Worm (Caenorhabditis elegans): Measurements from ENCODE around the gene str-32.

str-32 gene

DNA sequence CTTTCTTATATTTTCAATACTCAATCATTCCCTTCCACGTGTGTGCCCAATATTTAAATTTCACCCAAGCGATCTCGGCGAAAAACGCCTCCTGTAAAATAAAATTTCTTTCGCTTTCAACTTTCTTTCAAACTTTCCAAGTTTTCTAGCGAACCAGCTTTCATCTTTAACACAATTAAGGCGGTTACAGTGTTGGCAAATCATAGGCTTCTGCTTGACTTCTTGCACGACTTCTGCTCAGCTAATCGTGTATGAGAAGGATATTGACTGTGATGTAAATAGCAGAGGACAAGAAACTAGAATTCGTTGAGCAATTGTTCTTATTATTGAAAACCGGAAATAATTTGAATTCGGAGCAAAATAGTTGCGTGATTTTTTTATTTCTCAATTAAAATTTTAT lies 10.0 kb upstream of the str-32 start:
- TF ChIP-seq fkh-10 (GFP tag; optimal IDR thresholded peaks at IDR 0.05): no peak
- TF ChIP-seq eor-1 (tag; optimal IDR thresholded peaks at IDR 0.05): no peak
- no peak for TF ChIP-seq nhr-12 (tag; optimal IDR thresholded peaks at IDR 0.05)
- TF ChIP-seq ZK546.5 (tag; optimal IDR thresholded peaks at IDR 0.05): no peak
- TF ChIP-seq tbx-2 (tag; optimal IDR thresholded peaks at IDR 0.05): no peak
- TF ChIP-seq mml-1 (tag; optimal IDR thresholded peaks at IDR 0.05): no peak
- no peak for TF ChIP-seq ztf-11 (tag; optimal IDR thresholded peaks at IDR 0.05)
- TF ChIP-seq ceh-9 (tag; optimal IDR thresholded peaks at IDR 0.05): no peak
- no peak for TF ChIP-seq nhr-43 (tag; optimal IDR thresholded peaks at IDR 0.05; ENCODE audit: poor library complexity, severe bottlenecking)
- TF ChIP-seq mdl-1 (tag; optimal IDR thresholded peaks at IDR 0.05): no peak
- TF ChIP-seq aly-2 (tag; optimal IDR thresholded peaks at IDR 0.05): no peak
- TF ChIP-seq hmg-11 (tag; optimal IDR thresholded peaks at IDR 0.05): no peak
- no peak for TF ChIP-seq nhr-25 (tag; optimal IDR thresholded peaks at IDR 0.05)
- TF ChIP-seq nhr-23 (tag; optimal IDR thresholded peaks at IDR 0.05): no peak
- no peak for TF ChIP-seq egl-27 (tag; optimal IDR thresholded peaks at IDR 0.05)
- TF ChIP-seq egl-5 (tag; optimal IDR thresholded peaks at IDR 0.05): no peak
- no peak for TF ChIP-seq skn-1 (tag; optimal IDR thresholded peaks at IDR 0.05)

DNA sequence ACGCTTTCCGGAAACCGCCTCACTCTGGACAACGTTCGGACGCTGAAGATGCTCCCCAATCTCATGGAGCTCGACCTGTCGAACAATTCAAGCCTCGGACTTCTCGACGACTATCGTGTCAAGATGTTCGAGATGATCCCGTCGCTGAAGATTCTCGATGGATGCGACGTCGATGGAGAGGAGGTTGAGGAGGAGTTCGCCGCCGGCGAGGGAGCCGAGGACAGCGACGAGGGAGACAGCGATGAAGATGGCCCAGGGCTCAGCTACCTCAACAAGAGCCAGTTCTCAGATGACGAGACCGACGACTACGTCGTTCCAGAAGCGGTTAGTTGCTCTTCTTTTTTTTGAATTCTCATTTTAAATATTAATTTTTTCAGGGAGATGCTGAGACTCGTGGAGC lies 9.5 kb upstream of the str-32 start:
- TF ChIP-seq unc-62 (GFP tag; optimal IDR thresholded peaks at IDR 0.05) (no peak), snpc-4 (tag; optimal IDR thresholded peaks at IDR 0.05) (no peak), pha-4 (tag; optimal IDR thresholded peaks at IDR 0.05) (no peak), nhr-23 (tag; optimal IDR thresholded peaks at IDR 0.05) (no peak), unc-39 (tag; optimal IDR thresholded peaks at IDR 0.05) (no peak), lin-39 (tag; optimal IDR thresholded peaks at IDR 0.05) (no peak), egl-5 (tag; optimal IDR thresholded peaks at IDR 0.05) (no peak), ceh-28 (tag; optimal IDR thresholded peaks at IDR 0.05) (no peak)

DNA sequence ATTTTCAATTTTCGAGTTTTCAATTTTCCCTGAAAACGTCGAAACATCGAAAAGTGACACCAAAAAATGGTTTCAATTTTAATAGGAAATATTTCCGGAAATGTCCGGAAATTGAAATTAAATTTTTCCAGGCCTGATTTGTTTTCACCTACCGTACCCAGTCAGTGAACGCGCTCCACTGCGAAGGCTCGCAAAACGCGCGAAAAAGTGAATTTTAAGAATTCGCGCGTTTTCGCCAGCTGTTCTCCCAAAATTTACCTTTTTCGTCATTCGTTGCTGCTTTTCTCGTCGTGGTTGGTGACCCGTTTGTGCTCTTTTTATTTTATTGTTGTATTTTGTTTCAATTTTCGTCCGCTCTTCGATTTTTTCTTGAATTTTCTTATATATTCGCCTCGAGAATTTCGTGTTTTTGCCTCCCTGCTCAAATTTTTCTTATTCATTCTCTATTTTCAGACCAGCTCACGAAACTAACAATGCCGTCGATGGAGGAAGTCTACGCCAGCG lies 8.8 kb upstream of the str-32 start, which contains the start of gene T19H12.2:
TSS of gene T19H12.2 (plus strand) at position 454 of the 504 bp plus-strand sequence.
- TF ChIP-seq lsy-12 (tag; optimal IDR thresholded peaks at IDR 0.05) (no peak), pha-4 (tag; optimal IDR thresholded peaks at IDR 0.05) (no peak), aly-2 (tag; optimal IDR thresholded peaks at IDR 0.05) (no peak), egl-5 (tag; optimal IDR thresholded peaks at IDR 0.05) (no peak), ceh-16 (tag; optimal IDR thresholded peaks at IDR 0.05) (no peak)

DNA sequence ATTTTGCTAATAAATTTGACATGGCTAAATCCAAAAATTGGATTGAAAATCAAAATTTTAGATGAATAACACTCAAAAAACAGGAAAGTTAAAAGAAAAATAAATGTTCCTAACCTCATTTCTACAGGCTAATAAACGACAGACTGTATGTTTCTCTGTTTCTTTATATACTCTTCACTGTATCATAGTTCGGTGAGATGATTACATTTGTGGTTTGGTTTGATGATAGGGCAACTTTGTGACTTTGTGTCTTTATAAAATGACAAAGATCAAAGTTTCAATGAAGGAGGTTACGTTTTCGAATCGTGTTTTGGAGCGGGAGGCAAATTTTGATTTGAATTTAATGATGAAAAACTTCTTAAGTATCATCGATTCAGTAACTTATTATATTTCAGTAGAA lies 8.2 kb upstream of the str-32 start, which contains the start of gene ugt-12:
TSS of gene ugt-12 (minus strand) at position 153 of the 400 bp plus-strand sequence.
- TF ChIP-seq nfya-1 (tag; optimal IDR thresholded peaks at IDR 0.05; ENCODE audit: insufficient read depth) (no peak), nhr-23 (tag; optimal IDR thresholded peaks at IDR 0.05) (peak; percentile 35), tbx-2 (tag; optimal IDR thresholded peaks at IDR 0.05) (no peak), hmg-11 (tag; optimal IDR thresholded peaks at IDR 0.05) (no peak), nhr-237 (tag; optimal IDR thresholded peaks at IDR 0.05) (no peak), pha-4 (tag; optimal IDR thresholded peaks at IDR 0.05) (peak; percentile 39), aly-2 (tag; optimal IDR thresholded peaks at IDR 0.05) (no peak), ZK546.5 (tag; optimal IDR thresholded peaks at IDR 0.05) (no peak), elt-2 (tag; optimal IDR thresholded peaks at IDR 0.05) (peak; percentile 71), pqm-1 (tag; optimal IDR thresholded peaks at IDR 0.05) (peak; percentile 43), nhr-11 (tag; optimal IDR thresholded peaks at IDR 0.05) (no peak)

- TF ChIP-seq nhr-76 (tag; optimal IDR thresholded peaks at IDR 0.05) (no peak), nhr-67 (tag; optimal IDR thresholded peaks at IDR 0.05) (no peak), unc-62 (GFP tag; optimal IDR thresholded peaks at IDR 0.05) (no peak), lin-15B (tag; optimal IDR thresholded peaks at IDR 0.05) (no peak), nhr-23 (tag; optimal IDR thresholded peaks at IDR 0.05) (no peak), ama-1 (optimal IDR thresholded peaks at IDR 0.05) (no peak), unc-39 (tag; optimal IDR thresholded peaks at IDR 0.05) (no peak), sea-2 (GFP tag; optimal IDR thresholded peaks at IDR 0.05) (no peak), mml-1 (tag; optimal IDR thresholded peaks at IDR 0.05) (no peak)
These were observed 4.1 kb upstream of the str-32 start, which contains the start of gene T19H12.3 for ce11 chrV:4885372-4885771. Gene T19H12.3, plus strand, starts transcription at chrV:4885672.
